Worm (Caenorhabditis elegans): ENCODE measurements around the gene R10D12.13.

- TF ChIP-seq egl-18 (GFP tag; IDR thresholded peaks at IDR 0.05) = no peak
- TF ChIP-seq Y79H2A.3 (GFP tag; conservative IDR thresholded peaks at IDR 0.05) = no peak
- no peak for TF ChIP-seq aptf-3 (GFP tag; IDR thresholded peaks at IDR 0.05)
- no peak for TF ChIP-seq zim-3 (tag; optimal IDR thresholded peaks at IDR 0.05)
- TF ChIP-seq Y56A3A.18 (GFP tag; IDR thresholded peaks at IDR 0.05) = no peak
These were observed 1.3 kb upstream of the R10D12.13 start, which contains the start of gene srh-24 for ce11 chrV:13960916-13961315.

Measured in whole organism, young adult.